Fruit fly (Drosophila melanogaster) whole organism, embryonic: ENCODE data around the gene CG32767.
A peak's percentile ranks its signal among the peaks of the same experiment; 100 is the strongest.

Experiments used
- Abd-B ChIP-seq: fragments of 200-800 bp; sonication (Bioruptor generic); optimal IDR thresholded peaks from 2 replicates; lab custom pipeline; 2018; ENCODE audit warnings: missing biosample characterization, mild to moderate bottlenecking, missing genetic modification characterization, moderate library complexity
- BEAF-32 ChIP-seq: fragments of 200-800 bp; sonication (Bioruptor generic); optimal IDR thresholded peaks from 3 replicates; lab custom pipeline; 2017; ENCODE audit warnings: missing biosample characterization, missing genetic modification characterization, mild to moderate bottlenecking, moderate library complexity, missing genetic modification reagents
- Bdp1 ChIP-seq: fragments of 200-800 bp; sonication (Bioruptor generic); optimal IDR thresholded peaks from 3 replicates; lab custom pipeline; 2016; ENCODE audit warnings: missing biosample characterization, missing genetic modification characterization
- CG1024 ChIP-seq: fragments of 200-800 bp; sonication (Bioruptor generic); IDR thresholded peaks from 2 replicates; pipeline ENCODE4 v1.3.6; 2022; ENCODE audit warnings: missing biosample characterization, missing genetic modification characterization
- CG10267 ChIP-seq: fragments of 200-800 bp; sonication (Bioruptor generic); optimal IDR thresholded peaks from 2 replicates; lab custom pipeline; 2018; ENCODE audit warnings: missing biosample characterization, mild to moderate bottlenecking, missing genetic modification characterization, moderate library complexity
- CG10366 ChIP-seq: fragments of 200-800 bp; sonication (Bioruptor generic); IDR thresholded peaks from 2 replicates; pipeline ENCODE4 v1.3.6; 2022; ENCODE audit warnings: missing biosample characterization, missing genetic modification characterization
- CG10654 ChIP-seq: fragments of 200-800 bp; sonication (Bioruptor generic); optimal IDR thresholded peaks from 2 replicates; lab custom pipeline; 2016; ENCODE audit warnings: missing biosample characterization, missing genetic modification characterization
- CG15011 ChIP-seq: fragments of 200-800 bp; sonication (Bioruptor generic); optimal IDR thresholded peaks from 3 replicates; lab custom pipeline; 2018; ENCODE audit warnings: missing biosample characterization, mild to moderate bottlenecking, missing genetic modification characterization
- CG15269 ChIP-seq: fragments of 200-800 bp; sonication (Bioruptor generic); optimal IDR thresholded peaks from 2 replicates; lab custom pipeline; 2018; ENCODE audit warnings: missing biosample characterization, mild to moderate bottlenecking, missing genetic modification characterization, moderate library complexity
- CG1529 ChIP-seq: fragments of 200-800 bp; sonication (Bioruptor generic); optimal IDR thresholded peaks from 3 replicates; lab custom pipeline; 2018; ENCODE audit warnings: missing biosample characterization, missing genetic modification characterization
- CG17359 ChIP-seq: fragments of 200-800 bp; sonication (Bioruptor generic); optimal IDR thresholded peaks from 3 replicates; lab custom pipeline; 2018; ENCODE audit warnings: missing biosample characterization, mild to moderate bottlenecking, missing genetic modification characterization, moderate library complexity
- CG18599 ChIP-seq: fragments of 200-800 bp; sonication (Bioruptor generic); optimal IDR thresholded peaks from 3 replicates; lab custom pipeline; 2017; ENCODE audit warnings: missing biosample characterization, missing genetic modification characterization, mild to moderate bottlenecking, moderate library complexity, missing genetic modification reagents
- CG32767 ChIP-seq: fragments of 200-800 bp; sonication (Bioruptor generic); IDR thresholded peaks from 2 replicates; pipeline ENCODE4 v1.3.6; 2022; ENCODE audit warnings: missing biosample characterization, missing genetic modification characterization
- CG3847 ChIP-seq: fragments of 200-800 bp; sonication (Bioruptor generic); IDR thresholded peaks from 2 replicates; pipeline ENCODE4 v1.3.6; 2022; ENCODE audit warnings: missing biosample characterization, missing genetic modification characterization
- CG5245 ChIP-seq: fragments of 200-800 bp; sonication (Bioruptor generic); optimal IDR thresholded peaks from 3 replicates; lab custom pipeline; 2016; ENCODE audit warnings: missing biosample characterization, missing genetic modification characterization
- CG7357 ChIP-seq: fragments of 200-800 bp; sonication (Bioruptor generic); IDR thresholded peaks from 3 replicates; pipeline ENCODE4 v1.3.6; 2022; ENCODE audit warnings: missing biosample characterization, missing genetic modification characterization
- CHES-1-like ChIP-seq: fragments of 200-800 bp; sonication (Bioruptor generic); optimal IDR thresholded peaks from 2 replicates; lab custom pipeline; 2016; ENCODE audit warnings: missing biosample characterization, missing genetic modification characterization
- Dip3 ChIP-seq: fragments of 200-800 bp; sonication (Bioruptor generic); optimal IDR thresholded peaks from 3 replicates; lab custom pipeline; 2016; ENCODE audit warnings: missing biosample characterization, missing genetic modification characterization
- Dll ChIP-seq: fragments of 200-800 bp; sonication (Bioruptor generic); IDR thresholded peaks from 4 replicates; pipeline ENCODE4 v1.3.6; 2022; ENCODE audit warnings: missing biosample characterization, missing genetic modification characterization; ENCODE audit not compliant: partially characterized antibody
- Dref ChIP-seq: fragments of 200-800 bp; sonication (Bioruptor generic); IDR thresholded peaks from 2 replicates; pipeline ENCODE4 v1.3.6; 2022; ENCODE audit warnings: missing biosample characterization, missing genetic modification characterization
- E2f1 ChIP-seq: fragments of 200-800 bp; sonication (Bioruptor generic); IDR thresholded peaks from 2 replicates; pipeline ENCODE4 v1.3.6; 2022; ENCODE audit warnings: missing biosample characterization, missing genetic modification characterization
- ERR ChIP-seq: fragments of 200-800 bp; sonication (Bioruptor generic); optimal IDR thresholded peaks from 2 replicates; lab custom pipeline; 2016; ENCODE audit warnings: missing biosample characterization, missing genetic modification characterization
- Hey ChIP-seq: fragments of 200-800 bp; sonication (Bioruptor generic); optimal IDR thresholded peaks from 3 replicates; lab custom pipeline; 2018; ENCODE audit warnings: missing biosample characterization, mild to moderate bottlenecking, missing genetic modification characterization
- HmgD ChIP-seq: fragments of 200-800 bp; sonication (Bioruptor generic); optimal IDR thresholded peaks from 3 replicates; lab custom pipeline; 2016; ENCODE audit warnings: missing biosample characterization, missing genetic modification characterization
- HmgZ ChIP-seq: fragments of 200-800 bp; sonication (Bioruptor generic); optimal IDR thresholded peaks from 2 replicates; lab custom pipeline; 2018; ENCODE audit warnings: missing biosample characterization, mild to moderate bottlenecking, missing genetic modification characterization
- Hmr ChIP-seq: fragments of 200-800 bp; sonication (Bioruptor generic); optimal IDR thresholded peaks from 3 replicates; lab custom pipeline; 2017; ENCODE audit warnings: mild to moderate bottlenecking, missing biosample characterization, missing genetic modification reagents, missing genetic modification characterization
- Lim3 ChIP-seq: fragments of 200-800 bp; sonication (Bioruptor generic); IDR thresholded peaks from 2 replicates; pipeline ENCODE4 v1.3.6; 2022; ENCODE audit warnings: missing biosample characterization, missing genetic modification characterization
- Mad ChIP-seq: fragments of 200-800 bp; sonication (Bioruptor generic); optimal IDR thresholded peaks from 2 replicates; lab custom pipeline; 2016; ENCODE audit warnings: missing biosample characterization, missing genetic modification characterization
- Pdp1 ChIP-seq, 2 experiments: fragments of 200-800 bp; sonication (Bioruptor generic); optimal IDR thresholded peaks; 3 replicates each; lab custom pipeline; 2016; ENCODE audit warnings: missing biosample characterization in 2 of 2, missing genetic modification characterization in 2 of 2, mild to moderate bottlenecking in 1 of 2, moderate library complexity in 1 of 2
- Scr ChIP-seq: fragments of 200-800 bp; sonication (Bioruptor generic); IDR thresholded peaks from 2 replicates; pipeline ENCODE4 v1.3.6; 2022; ENCODE audit warnings: missing biosample characterization, missing genetic modification characterization; ENCODE audit not compliant: partially characterized antibody
- Sox102F ChIP-seq: fragments of 200-800 bp; sonication (Bioruptor generic); optimal IDR thresholded peaks from 2 replicates; lab custom pipeline; 2018; ENCODE audit warnings: missing biosample characterization, mild to moderate bottlenecking, missing genetic modification characterization, moderate library complexity
- Tbp ChIP-seq: fragments of >200 bp; optimal IDR thresholded peaks from 2 replicates; lab custom pipeline; 2018; ENCODE audit warnings: missing biosample characterization, missing genetic modification characterization
- Vsx1 ChIP-seq: fragments of 200-800 bp; sonication (Bioruptor generic); optimal IDR thresholded peaks from 2 replicates; lab custom pipeline; 2017; ENCODE audit warnings: missing biosample characterization, mild to moderate bottlenecking, missing genetic modification characterization, missing genetic modification reagents
- bsh ChIP-seq, 2 experiments: fragments of 200-800 bp; sonication (Bioruptor generic); optimal IDR thresholded peaks; 2 replicates each; lab custom pipeline; 2017 to 2018; ENCODE audit warnings: mild to moderate bottlenecking in 2 of 2, missing biosample characterization in 2 of 2, missing genetic modification characterization in 2 of 2, moderate library complexity in 1 of 2
- cas ChIP-seq: fragments of 200-800 bp; sonication (Bioruptor generic); IDR thresholded peaks from 2 replicates; pipeline ENCODE4 v1.3.6; 2022; ENCODE audit warnings: missing biosample characterization, missing genetic modification characterization
- dati ChIP-seq: fragments of 200-800 bp; sonication (Bioruptor generic); IDR thresholded peaks from 2 replicates; pipeline ENCODE4 v1.3.6; 2022; ENCODE audit warnings: missing biosample characterization, missing genetic modification characterization
- dm ChIP-seq: fragments of 200-800 bp; sonication (Bioruptor generic); optimal IDR thresholded peaks from 3 replicates; lab custom pipeline; 2016; ENCODE audit warnings: missing biosample characterization, missing genetic modification characterization
- dmrt99B ChIP-seq: fragments of 200-800 bp; sonication (Bioruptor generic); optimal IDR thresholded peaks from 2 replicates; lab custom pipeline; 2018; ENCODE audit warnings: missing biosample characterization, mild to moderate bottlenecking, missing genetic modification characterization, moderate library complexity
- fd3F ChIP-seq: fragments of 200-800 bp; sonication (Bioruptor generic); optimal IDR thresholded peaks from 2 replicates; lab custom pipeline; 2018; ENCODE audit warnings: missing biosample characterization, mild to moderate bottlenecking, missing genetic modification characterization, moderate library complexity
- gfzf ChIP-seq: fragments of 200-800 bp; sonication (Bioruptor generic); optimal IDR thresholded peaks from 2 replicates; lab custom pipeline; 2016; ENCODE audit warnings: missing biosample characterization, mild to moderate bottlenecking, missing genetic modification characterization, moderate library complexity
- her ChIP-seq: fragments of 200-800 bp; sonication (Bioruptor generic); optimal IDR thresholded peaks from 2 replicates; lab custom pipeline; 2016; ENCODE audit warnings: missing biosample characterization, missing genetic modification characterization
- lilli ChIP-seq: fragments of 200-800 bp; sonication (Bioruptor generic); optimal IDR thresholded peaks from 3 replicates; lab custom pipeline; 2016; ENCODE audit warnings: missing biosample characterization, missing genetic modification characterization
- mirr ChIP-seq: fragments of 200-800 bp; sonication (Bioruptor generic); optimal IDR thresholded peaks from 3 replicates; lab custom pipeline; 2018; ENCODE audit warnings: missing biosample characterization, mild to moderate bottlenecking, missing genetic modification characterization
- otp ChIP-seq: fragments of 200-800 bp; sonication (Bioruptor generic); IDR thresholded peaks from 3 replicates; pipeline ENCODE4, ENCODE4 v1.3.6; 2022; ENCODE audit warnings: missing biosample characterization, missing genetic modification characterization
- scrt ChIP-seq: fragments of 200-800 bp; sonication (Bioruptor generic); optimal IDR thresholded peaks from 2 replicates; lab custom pipeline; 2018; ENCODE audit warnings: missing biosample characterization, mild to moderate bottlenecking, missing genetic modification characterization, moderate library complexity
- tll ChIP-seq, 2 experiments: fragments of 200-800 bp in 1 of 2; fragments of >200 bp in 1 of 2; sonication (Bioruptor generic) in 1 of 2; optimal IDR thresholded peaks; 2 replicates each; lab custom pipeline; 2017 to 2019; ENCODE audit warnings: missing biosample characterization in 2 of 2, missing genetic modification characterization in 2 of 2, mild to moderate bottlenecking in 1 of 2, moderate library complexity in 1 of 2
- zf30C ChIP-seq: fragments of 200-800 bp; sonication (Bioruptor generic); optimal IDR thresholded peaks from 3 replicates; lab custom pipeline; 2018; ENCODE audit warnings: missing biosample characterization, mild to moderate bottlenecking, missing genetic modification characterization
- zfh1 ChIP-seq: fragments of 200-800 bp; sonication (Bioruptor generic); IDR thresholded peaks from 3 replicates; pipeline ENCODE4 v1.3.6; 2022; ENCODE audit warnings: missing biosample characterization, missing genetic modification characterization
- zfh2 ChIP-seq: fragments of 200-800 bp; sonication (Bioruptor generic); optimal IDR thresholded peaks from 2 replicates; lab custom pipeline; 2016; ENCODE audit warnings: missing biosample characterization, missing genetic modification characterization

The CG32767 gene

dm6 chrX:5082840-5083646 is 1.5 kb downstream of the CG32767 start (continued):
- TF ChIP-seq cas (no peak), Dll (GFP tag; lab: Robert Waterston, UW) (peak; percentile 25; the same call in 2 of the 4 replicates), CG7357 (GFP tag; lab: Robert Waterston, UW) (no peak), HmgD (GFP tag; lab: Kevin White, UChicago) (no peak), zf30C (peak; percentile 8), gfzf (GFP tag; lab: Kevin White, UChicago) (peak; percentile 12), CG10366 (GFP tag; lab: Robert Waterston, UW) (no peak), CG5245 (GFP tag; lab: Kevin White, UChicago) (no peak), her (GFP tag; lab: Kevin White, UChicago) (peak; percentile 65), bsh (GFP tag; optimal IDR thresholded peaks at IDR 0.05; lab: Kevin White, UChicago) (no peak), Tbp (GFP tag; lab: Kevin White, UChicago) (no peak), BEAF-32 (GFP tag; lab: Kevin White, UChicago) (peak; percentile 55), CG18599 (GFP tag; lab: Kevin White, UChicago) (no peak), E2f1 (no peak), CG15269 (tag; lab: Kevin White, UChicago) (no peak), CG3847 (GFP tag; lab: Robert Waterston, UW) (no peak; the same call in 1 of the 2 replicates), fd3F (GFP tag; lab: Kevin White, UChicago) (no peak), CG17359 (tag; lab: Kevin White, UChicago) (no peak), zfh2 (GFP tag; lab: Kevin White, UChicago) (peak; percentile 64), CG1024 (GFP tag; lab: Robert Waterston, UW) (no peak), lilli (GFP tag; lab: Kevin White, UChicago) (peak; percentile 21), ERR (GFP tag; lab: Kevin White, UChicago) (no peak), Hmr (GFP tag; lab: Kevin White, UChicago) (peak; percentile 39), mirr (GFP tag; lab: Kevin White, UChicago) (peak; percentile 65), Scr (GFP tag; lab: Robert Waterston, UW) (peak; percentile 29; the same call in 1 of the 2 replicates), Bdp1 (GFP tag; lab: Kevin White, UChicago) (no peak), zfh1 (peak; percentile 12; the same call in 1 of the 3 replicates), Pdp1 (GFP tag; optimal IDR thresholded peaks at IDR 0.05; lab: Kevin White, UChicago) (peak; percentile 8 to 15), tll (GFP tag; optimal IDR thresholded peaks at IDR 0.05; lab: Kevin White, UChicago) (no peak), CG10654 (GFP tag; lab: Kevin White, UChicago) (no peak), HmgZ (tag; lab: Kevin White, UChicago) (peak; percentile 56), Lim3 (GFP tag; lab: Robert Waterston, UW) (no peak), Mad (GFP tag; lab: Kevin White, UChicago) (peak; percentile 28), CG15011 (GFP tag; lab: Kevin White, UChicago) (no peak), Hey (tag; lab: Kevin White, UChicago) (no peak), scrt (no peak), dmrt99B (tag; lab: Kevin White, UChicago) (no peak), CHES-1-like (GFP tag; lab: Kevin White, UChicago) (peak; percentile 45), Vsx1 (GFP tag; lab: Kevin White, UChicago) (no peak), otp (GFP tag; lab: Robert Waterston, UW) (0 out of 3 replicates have a peak, but pooled peaks have one; percentile 4), Abd-B (GFP tag; lab: Kevin White, UChicago) (no peak), CG32767 (GFP tag; lab: Robert Waterston, UW) (no peak), CG10267 (tag; lab: Kevin White, UChicago) (peak; percentile 95), dm (peak; percentile 34), dati (GFP tag; lab: Robert Waterston, UW) (no peak), Sox102F (no peak), CG1529 (GFP tag; lab: Kevin White, UChicago) (no peak), Dref (GFP tag; lab: Robert Waterston, UW) (peak; percentile 48), Dip3 (peak; percentile 17)
